Fruit fly (Drosophila melanogaster) whole organism, adult: Measurements from ENCODE around the gene APP-BP1.

Experiments
- CG11617 ChIP-seq: fragments of 200-800 bp; sonication (Bioruptor generic); optimal IDR thresholded peaks from 2 replicates; lab custom pipeline; 2017; ENCODE audit warnings: mild to moderate bottlenecking, missing biosample characterization, missing genetic modification reagents, missing genetic modification characterization
- CG12768 ChIP-seq: fragments of 200-800 bp; sonication (Bioruptor generic); optimal IDR thresholded peaks from 2 replicates; lab custom pipeline; 2017; ENCODE audit warnings: missing biosample characterization, missing genetic modification characterization, mild to moderate bottlenecking, moderate library complexity, missing genetic modification reagents
- CG14711 ChIP-seq: fragments of 200-800 bp; sonication (Bioruptor generic); optimal IDR thresholded peaks from 2 replicates; lab custom pipeline; 2018; ENCODE audit warnings: missing biosample characterization, mild to moderate bottlenecking, missing genetic modification characterization, moderate library complexity
- CG1620 ChIP-seq: fragments of 200-800 bp; sonication (Bioruptor generic); optimal IDR thresholded peaks from 2 replicates; lab custom pipeline; 2016; ENCODE audit warnings: missing biosample characterization, missing genetic modification characterization
- CG33017 ChIP-seq: fragments of 200-800 bp; sonication (Bioruptor generic); optimal IDR thresholded peaks from 2 replicates; lab custom pipeline; 2018; ENCODE audit warnings: missing biosample characterization, mild to moderate bottlenecking, missing genetic modification characterization, moderate library complexity
- CG5204 ChIP-seq: fragments of 200-800 bp; sonication (Bioruptor generic); optimal IDR thresholded peaks from 2 replicates; lab custom pipeline; 2016; ENCODE audit warnings: missing biosample characterization, missing genetic modification characterization
- CG7045 ChIP-seq: fragments of 200-800 bp; sonication (Bioruptor generic); optimal IDR thresholded peaks from 2 replicates; lab custom pipeline; 2017; ENCODE audit warnings: missing biosample characterization, mild to moderate bottlenecking, missing genetic modification characterization
- CG7101 ChIP-seq: fragments of 200-800 bp; sonication (Bioruptor generic); optimal IDR thresholded peaks from 2 replicates; lab custom pipeline; 2018; ENCODE audit warnings: missing biosample characterization, mild to moderate bottlenecking, missing genetic modification characterization, moderate library complexity
- Clk ChIP-seq: fragments of 200-800 bp; sonication (Bioruptor generic); optimal IDR thresholded peaks from 2 replicates; lab custom pipeline; 2017; ENCODE audit warnings: missing biosample characterization, missing genetic modification characterization
- Crg-1 ChIP-seq: fragments of 200-800 bp; sonication (Bioruptor generic); optimal IDR thresholded peaks from 2 replicates; lab custom pipeline; 2016; ENCODE audit warnings: missing biosample characterization, missing genetic modification characterization
- Hr96 ChIP-seq: fragments of 200-800 bp; sonication (Bioruptor generic); optimal IDR thresholded peaks from 2 replicates; lab custom pipeline; 2016; ENCODE audit warnings: missing biosample characterization, missing genetic modification characterization
- Mnt ChIP-seq: fragments of 200-800 bp; sonication (Bioruptor generic); optimal IDR thresholded peaks from 2 replicates; lab custom pipeline; 2016; ENCODE audit warnings: missing biosample characterization, mild to moderate bottlenecking, missing genetic modification characterization
- bab1 ChIP-seq: fragments of 200-800 bp; sonication (Bioruptor generic); optimal IDR thresholded peaks from 3 replicates; lab custom pipeline; 2019; ENCODE audit warnings: missing biosample characterization, mild to moderate bottlenecking, missing genetic modification characterization, moderate library complexity
- cic ChIP-seq: fragments of 200-800 bp; sonication (Bioruptor generic); optimal IDR thresholded peaks from 2 replicates; lab custom pipeline; 2017; ENCODE audit warnings: missing biosample characterization, mild to moderate bottlenecking, missing genetic modification characterization, moderate library complexity
- cnc ChIP-seq, 2 experiments: fragments of >200 bp; optimal IDR thresholded peaks; 2 replicates each; lab custom pipeline; 2017
- kay ChIP-seq: fragments of 200-800 bp; sonication (Bioruptor generic); peaks from one replicate; lab custom pipeline; 2016; ENCODE audit warnings: missing biosample characterization, missing genetic modification characterization, borderline replicate concordance
- ovo ChIP-seq: fragments of 200-800 bp; sonication (Bioruptor generic); optimal IDR thresholded peaks from 2 replicates; lab custom pipeline; 2016; ENCODE audit warnings: missing biosample characterization, missing genetic modification characterization
- pad ChIP-seq: fragments of 200-800 bp; sonication (Bioruptor generic); optimal IDR thresholded peaks from 3 replicates; lab custom pipeline; 2017; ENCODE audit warnings: missing biosample characterization, missing genetic modification characterization, mild to moderate bottlenecking, moderate library complexity, missing genetic modification reagents
- tj ChIP-seq: fragments of 200-800 bp; sonication (Bioruptor generic); optimal IDR thresholded peaks from 3 replicates; lab custom pipeline; 2017; ENCODE audit warnings: missing biosample characterization, mild to moderate bottlenecking, missing genetic modification characterization, moderate library complexity
- toe ChIP-seq: fragments of 200-800 bp; sonication (Bioruptor generic); optimal IDR thresholded peaks from 2 replicates; lab custom pipeline; 2016; ENCODE audit warnings: missing biosample characterization, missing genetic modification characterization

APP-BP1 gene

DNA sequence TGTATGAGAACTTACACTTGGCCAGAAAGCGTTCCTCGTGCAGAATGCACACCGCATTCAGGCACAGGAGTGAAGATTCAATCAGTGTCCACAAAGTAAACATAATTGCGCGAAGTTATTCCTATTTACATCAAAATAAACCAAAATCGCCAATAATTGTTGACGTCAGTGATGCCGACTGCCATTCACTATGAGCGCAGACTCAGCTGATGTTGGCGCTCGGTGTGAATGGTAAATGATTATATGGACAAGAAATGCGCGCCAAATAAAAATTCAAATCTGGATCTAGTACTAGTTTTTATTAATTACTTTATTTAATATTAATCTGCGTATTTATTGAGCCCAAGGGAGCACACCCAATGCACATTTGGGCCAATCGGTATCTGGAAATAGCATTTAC lies 35.8 kb upstream of the APP-BP1 start, which contains the start of gene CG32069:
CG32069 (minus strand) TSS at position 174 of the 400 bp plus-strand sequence.
- TF ChIP-seq kay (GFP tag; lab: Kevin White, UChicago) (no peak), pad (GFP tag; lab: Kevin White, UChicago) (no peak), Crg-1 (GFP tag; lab: Kevin White, UChicago) (no peak), ovo (no peak), CG1620 (GFP tag; lab: Kevin White, UChicago) (no peak), CG14711 (no peak), CG12768 (GFP tag; lab: Kevin White, UChicago) (no peak), tj (GFP tag; lab: Kevin White, UChicago) (peak; percentile 11), CG11617 (GFP tag; lab: Kevin White, UChicago) (no peak), toe (GFP tag; lab: Kevin White, UChicago) (no peak), bab1 (peak; percentile 19), Clk (GFP tag; lab: Kevin White, UChicago) (no peak), CG33017 (tag; lab: Kevin White, UChicago) (no peak), cic (GFP tag; lab: Kevin White, UChicago) (no peak), CG7101 (no peak), CG7045 (GFP tag; lab: Kevin White, UChicago) (no peak), CG5204 (GFP tag; lab: Kevin White, UChicago) (no peak), Hr96 (no peak), Mnt (GFP tag; lab: Kevin White, UChicago) (peak; percentile 1), cnc (optimal IDR thresholded peaks at IDR 0.05; lab: Kevin White, UChicago) (no peak)

DNA sequence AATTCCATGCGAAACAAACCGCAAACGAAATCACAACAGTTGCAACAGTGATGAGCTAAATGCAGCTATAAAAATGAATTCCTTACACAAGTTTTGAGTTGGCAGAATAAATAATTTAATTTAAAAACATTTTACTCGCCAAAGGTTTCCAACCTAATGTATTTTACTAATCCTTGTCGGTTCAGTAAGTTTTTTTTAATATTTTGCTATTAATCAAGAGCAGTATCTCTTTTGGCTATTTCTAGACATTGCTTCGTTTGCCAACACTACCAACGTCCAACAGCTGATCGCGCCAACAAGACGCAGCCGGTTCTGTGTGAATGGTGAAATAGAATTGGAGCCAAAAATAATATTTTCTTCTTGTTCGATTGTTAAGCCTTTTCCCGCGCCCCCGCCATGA lies 33.5 kb upstream of the APP-BP1 start, which contains the start of the genes CG32075, CG45101 and SuUR:
CG32075 (minus strand) TSS at position 253 of the 400 bp plus-strand sequence.
CG45101 (plus strand) TSS at position 303 of the 400 bp plus-strand sequence.
SuUR (plus strand) TSS at position 303 of the 400 bp plus-strand sequence.
- peak; percentile 71 for TF ChIP-seq tj (GFP tag; lab: Kevin White, UChicago)
- TF ChIP-seq CG1620 (GFP tag; lab: Kevin White, UChicago) = peak; percentile 96
- no peak for TF ChIP-seq kay (GFP tag; lab: Kevin White, UChicago)
- TF ChIP-seq Mnt (GFP tag; lab: Kevin White, UChicago) = peak; percentile 89
- no peak for TF ChIP-seq CG5204 (GFP tag; lab: Kevin White, UChicago)
- peak; percentile 76 for TF ChIP-seq CG14711
- no peak for TF ChIP-seq cnc (optimal IDR thresholded peaks at IDR 0.05; lab: Kevin White, UChicago)
- peak; percentile 70 for TF ChIP-seq CG33017 (tag; lab: Kevin White, UChicago)
- peak; percentile 71 for TF ChIP-seq CG7045 (GFP tag; lab: Kevin White, UChicago)
- no peak for TF ChIP-seq cic (GFP tag; lab: Kevin White, UChicago)
- TF ChIP-seq Clk (GFP tag; lab: Kevin White, UChicago) = peak; percentile 82
- TF ChIP-seq CG11617 (GFP tag; lab: Kevin White, UChicago) = peak; percentile 85
- peak; percentile 59 for TF ChIP-seq ovo
- TF ChIP-seq Crg-1 (GFP tag; lab: Kevin White, UChicago) = peak; percentile 92
- no peak for TF ChIP-seq Hr96
- peak; percentile 80 for TF ChIP-seq pad (GFP tag; lab: Kevin White, UChicago)
- peak; percentile 85 for TF ChIP-seq CG12768 (GFP tag; lab: Kevin White, UChicago)
- TF ChIP-seq toe (GFP tag; lab: Kevin White, UChicago) = peak; percentile 91
- peak; percentile 90 for TF ChIP-seq bab1
- TF ChIP-seq CG7101 = peak; percentile 87

DNA sequence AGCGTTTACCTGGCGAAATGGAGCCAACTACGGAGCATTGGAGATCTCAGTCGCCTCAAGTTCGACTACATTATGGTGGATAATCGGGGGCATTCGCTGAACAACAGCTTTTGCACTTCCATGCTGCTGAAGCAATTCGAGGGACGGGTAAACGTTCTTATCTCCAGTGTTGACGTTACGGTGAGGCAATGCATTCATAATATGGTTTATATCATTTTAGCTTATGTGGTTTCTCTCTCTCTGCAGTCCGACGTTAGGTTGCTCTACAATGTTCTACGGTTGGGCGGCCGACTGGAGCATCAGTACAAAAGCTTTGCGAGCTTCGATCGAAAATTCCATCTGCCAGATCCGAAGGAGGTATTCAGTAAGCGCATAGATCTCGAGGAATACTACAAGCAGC lies 32.4 kb upstream of the APP-BP1 start:
- TF ChIP-seq toe (GFP tag; lab: Kevin White, UChicago) = no peak
- peak; percentile 18 for TF ChIP-seq cic (GFP tag; lab: Kevin White, UChicago)

DNA sequence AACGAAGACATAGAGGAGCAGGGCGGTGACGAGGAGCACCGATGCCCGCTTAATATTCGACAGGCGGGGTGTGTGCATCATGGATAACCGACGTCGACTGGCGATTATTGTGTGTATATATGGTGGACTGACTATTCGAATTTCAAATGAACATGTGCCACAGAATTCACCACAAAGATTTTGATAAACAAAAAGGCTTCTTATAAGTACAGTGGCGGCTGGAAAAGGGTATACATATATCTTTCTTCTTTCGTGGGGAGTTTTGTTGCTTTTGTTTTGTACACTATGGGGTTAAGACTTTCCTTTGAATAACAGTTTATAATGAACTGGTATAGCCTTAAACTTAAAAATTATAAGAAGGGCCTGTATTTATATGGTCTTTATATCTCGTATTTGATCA lies 28.4 kb upstream of the APP-BP1 start, which contains the start of gene CG6310:
CG6310 (minus strand) TSS at position 101 of the 400 bp plus-strand sequence.
- TF ChIP-seq CG5204 (GFP tag; lab: Kevin White, UChicago) = no peak
- TF ChIP-seq Mnt (GFP tag; lab: Kevin White, UChicago) = peak; percentile 29

DNA sequence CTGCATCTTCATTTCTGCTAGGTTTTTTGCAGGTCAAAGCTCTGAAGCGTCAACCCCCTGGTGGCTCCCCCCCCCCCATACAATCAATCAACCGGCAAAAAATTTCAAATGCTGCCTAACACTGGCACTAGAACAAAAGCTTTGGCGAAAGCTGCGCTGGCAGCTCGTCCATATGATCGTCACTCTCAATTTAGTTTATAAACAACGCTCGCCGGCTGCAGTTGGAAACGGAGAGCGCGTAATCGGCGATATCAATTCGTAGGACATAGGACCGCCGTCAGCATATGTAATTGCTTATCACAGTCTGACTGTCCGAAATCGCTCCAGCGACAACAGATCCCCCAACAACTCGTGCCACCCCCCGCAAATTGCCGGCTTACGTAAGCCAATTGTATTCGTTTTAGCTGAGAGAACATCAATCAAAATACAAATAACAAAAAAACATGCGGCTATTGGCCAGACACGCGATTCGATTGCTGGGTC lies 27.8 kb upstream of the APP-BP1 start, which contains the start of gene Mocs1:
Mocs1 (plus strand) TSS at position 155 of the 483 bp plus-strand sequence.
- TF ChIP-seq CG7101 = peak; percentile 63
- TF ChIP-seq CG11617 (GFP tag; lab: Kevin White, UChicago) = peak; percentile 36
- TF ChIP-seq pad (GFP tag; lab: Kevin White, UChicago) = peak; percentile 46
- TF ChIP-seq CG14711 = peak; percentile 43
- peak; percentile 48 for TF ChIP-seq Crg-1 (GFP tag; lab: Kevin White, UChicago)
- no peak for TF ChIP-seq cnc (optimal IDR thresholded peaks at IDR 0.05; lab: Kevin White, UChicago)
- peak; percentile 23 for TF ChIP-seq CG7045 (GFP tag; lab: Kevin White, UChicago)
- no peak for TF ChIP-seq Hr96
- TF ChIP-seq ovo = peak; percentile 56
- peak; percentile 22 for TF ChIP-seq CG33017 (tag; lab: Kevin White, UChicago)
- peak; percentile 70 for TF ChIP-seq CG12768 (GFP tag; lab: Kevin White, UChicago)
- no peak for TF ChIP-seq CG5204 (GFP tag; lab: Kevin White, UChicago)
- no peak for TF ChIP-seq kay (GFP tag; lab: Kevin White, UChicago)
- peak; percentile 79 for TF ChIP-seq cic (GFP tag; lab: Kevin White, UChicago)
- TF ChIP-seq Mnt (GFP tag; lab: Kevin White, UChicago) = peak; percentile 89
- TF ChIP-seq bab1 = peak; percentile 13
- TF ChIP-seq CG1620 (GFP tag; lab: Kevin White, UChicago) = no peak
- peak; percentile 98 for TF ChIP-seq tj (GFP tag; lab: Kevin White, UChicago)
- no peak for TF ChIP-seq Clk (GFP tag; lab: Kevin White, UChicago)
- no peak for TF ChIP-seq toe (GFP tag; lab: Kevin White, UChicago)

DNA sequence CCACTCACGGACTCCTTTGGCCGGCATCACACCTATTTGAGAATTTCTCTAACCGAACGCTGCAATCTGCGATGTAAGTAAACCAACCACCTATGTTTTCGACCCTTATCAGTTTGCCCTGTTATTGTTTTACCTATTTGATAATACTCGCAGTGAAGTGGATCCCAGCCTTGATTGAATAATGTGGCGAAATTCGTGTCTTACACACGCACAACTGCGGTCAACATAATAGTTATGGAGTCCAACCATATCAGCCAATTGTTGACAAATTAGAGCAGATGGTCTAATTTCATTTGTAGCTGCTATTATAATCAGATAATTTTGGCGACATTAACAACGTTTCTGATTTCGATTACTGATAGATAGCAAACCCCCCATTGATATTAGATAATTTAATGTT lies 27.2 kb upstream of the APP-BP1 start:
- no peak for TF ChIP-seq cic (GFP tag; lab: Kevin White, UChicago)
- no peak for TF ChIP-seq CG11617 (GFP tag; lab: Kevin White, UChicago)
- TF ChIP-seq CG14711 = no peak
- no peak for TF ChIP-seq CG1620 (GFP tag; lab: Kevin White, UChicago)
- no peak for TF ChIP-seq CG5204 (GFP tag; lab: Kevin White, UChicago)
- TF ChIP-seq ovo = no peak
- no peak for TF ChIP-seq Clk (GFP tag; lab: Kevin White, UChicago)
- no peak for TF ChIP-seq pad (GFP tag; lab: Kevin White, UChicago)
- TF ChIP-seq CG12768 (GFP tag; lab: Kevin White, UChicago) = no peak
- TF ChIP-seq cnc (optimal IDR thresholded peaks at IDR 0.05; lab: Kevin White, UChicago) = no peak
- TF ChIP-seq kay (GFP tag; lab: Kevin White, UChicago) = no peak
- TF ChIP-seq CG33017 (tag; lab: Kevin White, UChicago) = no peak
- TF ChIP-seq tj (GFP tag; lab: Kevin White, UChicago) = no peak
- no peak for TF ChIP-seq Crg-1 (GFP tag; lab: Kevin White, UChicago)
- no peak for TF ChIP-seq CG7101
- TF ChIP-seq Mnt (GFP tag; lab: Kevin White, UChicago) = no peak
- TF ChIP-seq CG7045 (GFP tag; lab: Kevin White, UChicago) = no peak
- no peak for TF ChIP-seq Hr96
- TF ChIP-seq bab1 = no peak
- no peak for TF ChIP-seq toe (GFP tag; lab: Kevin White, UChicago)
